Worm (Caenorhabditis elegans) whole organism, early embryonic: ENCODE data around the gene F21G4.6.

Experiments used
- B0310.2 ChIP-seq: sonication (generic microtip); optimal IDR thresholded peaks from 2 replicates; lab custom pipeline; 2016; ENCODE audit warnings: mild to moderate bottlenecking, missing genetic modification characterization, missing compliant biosample characterization
- F13C5.2 ChIP-seq: sonication (generic microtip); optimal IDR thresholded peaks from 2 replicates; lab custom pipeline; 2017; ENCODE audit warnings: mild to moderate bottlenecking, missing genetic modification characterization, inconsistent platforms, missing compliant biosample characterization
- aly-1 ChIP-seq: sonication (generic microtip); optimal IDR thresholded peaks from 2 replicates; lab custom pipeline; 2016; ENCODE audit warnings: missing genetic modification characterization, missing compliant biosample characterization
- ama-1 ChIP-seq: fragments of 150-350 bp; optimal IDR thresholded peaks from 2 replicates; lab custom pipeline; 2014
- ceh-13 ChIP-seq: fragments of 200-800 bp; sonication (Bioruptor generic); optimal IDR thresholded peaks from 2 replicates; lab custom pipeline; 2018; ENCODE audit warnings: mild to moderate bottlenecking, missing genetic modification characterization, missing compliant biosample characterization
- ceh-36 ChIP-seq: sonication (generic microtip); optimal IDR thresholded peaks from 2 replicates; lab custom pipeline; 2016; ENCODE audit warnings: missing genetic modification characterization, inconsistent platforms, missing compliant biosample characterization
- ets-7 ChIP-seq: sonication (generic microtip); optimal IDR thresholded peaks from 2 replicates; lab custom pipeline; 2016; ENCODE audit warnings: missing genotype, missing genetic modification characterization, missing compliant biosample characterization
- flt-1 ChIP-seq: fragments of 200-800 bp; sonication (Bioruptor generic); IDR thresholded peaks from 2 replicates; pipeline ENCODE4 v1.3.6; 2022; ENCODE audit warnings: missing genetic modification characterization, missing compliant biosample characterization
- hmbx-1 ChIP-seq: sonication (generic microtip); optimal IDR thresholded peaks from 2 replicates; lab custom pipeline; 2016; ENCODE audit warnings: mild to moderate bottlenecking, missing genetic modification characterization, missing compliant biosample characterization
- hmg-4 ChIP-seq: fragments of 200-800 bp; sonication (Bioruptor generic); optimal IDR thresholded peaks from 2 replicates; lab custom pipeline; 2018; ENCODE audit warnings: mild to moderate bottlenecking, missing genetic modification characterization, missing compliant biosample characterization
- hnd-1 ChIP-seq: sonication (generic microtip); optimal IDR thresholded peaks from 2 replicates; lab custom pipeline; 2016; ENCODE audit warnings: missing genetic modification characterization, missing compliant biosample characterization
- pes-1 ChIP-seq: fragments of 200-800 bp; sonication (Bioruptor generic); IDR thresholded peaks from 2 replicates; pipeline ENCODE4 v1.3.6; 2022; ENCODE audit warnings: missing genetic modification reagents, missing genetic modification characterization, missing compliant biosample characterization
- scrt-1 ChIP-seq: fragments of 200-800 bp; sonication (Bioruptor generic); IDR thresholded peaks from 2 replicates; pipeline ENCODE4 v1.3.6; 2022; ENCODE audit warnings: missing genetic modification characterization, missing compliant biosample characterization
- sea-1 ChIP-seq: fragments of 200-800 bp; sonication (Bioruptor generic); conservative IDR thresholded peaks from 2 replicates; pipeline ENCODE4 v1.3.6; 2022; ENCODE audit warnings: missing genetic modification characterization, missing compliant biosample characterization
- tbx-11 ChIP-seq: fragments of 200-800 bp; sonication (Bioruptor generic); IDR thresholded peaks from 2 replicates; pipeline ENCODE4 v1.3.6; 2022; ENCODE audit warnings: missing genetic modification characterization, missing compliant biosample characterization
- tbx-37 ChIP-seq: fragments of 200-800 bp; sonication (Bioruptor generic); conservative IDR thresholded peaks from 2 replicates; pipeline ENCODE4 v1.3.6; 2022; ENCODE audit warnings: missing genetic modification reagents, missing genetic modification characterization, missing compliant biosample characterization
- tra-4 ChIP-seq: sonication (generic microtip); optimal IDR thresholded peaks from 2 replicates; lab custom pipeline; 2017; ENCODE audit warnings: missing genetic modification characterization, missing compliant biosample characterization

The F21G4.6 gene

DNA sequence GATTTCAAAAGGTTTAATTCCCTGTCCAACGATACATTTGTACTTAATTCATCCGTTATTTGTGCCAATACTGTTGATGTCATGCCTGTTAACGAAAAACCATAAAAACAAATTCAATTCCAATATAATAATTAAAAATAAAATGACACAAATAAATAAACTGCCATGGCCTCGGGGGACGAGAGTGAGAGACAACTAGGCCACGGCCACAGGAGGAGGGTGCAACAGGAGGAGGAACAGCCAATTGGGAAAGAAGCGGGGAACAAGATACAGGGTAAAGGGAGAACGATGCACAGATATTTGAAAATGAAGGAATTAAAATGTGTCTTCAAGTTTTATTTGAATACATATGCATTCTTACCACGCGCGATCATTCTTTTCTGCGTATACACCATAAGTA lies at the start of gene F21G4.6:
Gene F21G4.6 (minus strand): TSS at position 87 of the 400 bp plus-strand sequence.
- no peak for TF ChIP-seq ceh-36 (tag; lab: Kevin White, UChicago)
- TF ChIP-seq ama-1 (lab: Kevin White, UChicago): no peak
- TF ChIP-seq hmg-4 (GFP tag; lab: Kevin White, UChicago): no peak
- TF ChIP-seq tbx-37 (GFP tag; lab: Robert Waterston, UW): 0 out of 2 replicates have a peak, but pooled peaks have one; percentile 33
- no peak for TF ChIP-seq flt-1 (GFP tag; lab: Robert Waterston, UW)
- TF ChIP-seq pes-1 (GFP tag; lab: Robert Waterston, UW): no peak

DNA sequence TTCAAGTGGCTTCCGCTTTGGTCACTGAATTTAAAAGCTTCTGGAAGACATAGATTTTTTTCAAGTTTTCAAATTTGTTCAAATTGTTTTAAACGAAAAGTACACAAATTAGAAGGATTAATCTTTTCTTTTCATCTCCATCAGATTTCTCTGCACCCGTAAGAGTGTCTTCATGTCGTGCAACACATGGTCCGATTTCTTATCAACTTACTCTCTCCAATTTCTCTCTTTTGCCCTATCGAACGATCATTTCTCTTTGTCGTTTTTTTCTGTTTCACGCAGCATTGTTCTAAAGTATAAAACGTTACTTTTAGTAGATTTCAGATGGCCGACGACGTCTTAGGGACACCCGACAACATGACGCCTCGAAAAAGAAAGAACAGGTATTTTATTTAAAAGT lies 48.0 kb upstream of the F21G4.6 start, which contains the start of gene pssy-1:
Gene pssy-1 (plus strand): TSS at position 318 of the 400 bp plus-strand sequence.
- no peak for TF ChIP-seq pes-1 (GFP tag; lab: Robert Waterston, UW)
- no peak for TF ChIP-seq B0310.2 (tag; lab: Kevin White, UChicago)
- no peak for TF ChIP-seq ets-7
- TF ChIP-seq sea-1 (GFP tag; lab: Robert Waterston, UW): no peak
- TF ChIP-seq hnd-1 (tag; lab: Kevin White, UChicago): no peak
- no peak for TF ChIP-seq hmbx-1 (tag; lab: Kevin White, UChicago)
- no peak for TF ChIP-seq flt-1 (GFP tag; lab: Robert Waterston, UW)
- TF ChIP-seq ceh-13: no peak
- no peak for TF ChIP-seq ama-1 (lab: Kevin White, UChicago)
- no peak for TF ChIP-seq tbx-37 (GFP tag; lab: Robert Waterston, UW)
- no peak for TF ChIP-seq hmg-4 (GFP tag; lab: Kevin White, UChicago)
- TF ChIP-seq scrt-1 (GFP tag; lab: Robert Waterston, UW): no peak
- TF ChIP-seq tbx-11: no peak
- TF ChIP-seq ceh-36 (tag; lab: Kevin White, UChicago): no peak
- TF ChIP-seq tra-4: no peak

DNA sequence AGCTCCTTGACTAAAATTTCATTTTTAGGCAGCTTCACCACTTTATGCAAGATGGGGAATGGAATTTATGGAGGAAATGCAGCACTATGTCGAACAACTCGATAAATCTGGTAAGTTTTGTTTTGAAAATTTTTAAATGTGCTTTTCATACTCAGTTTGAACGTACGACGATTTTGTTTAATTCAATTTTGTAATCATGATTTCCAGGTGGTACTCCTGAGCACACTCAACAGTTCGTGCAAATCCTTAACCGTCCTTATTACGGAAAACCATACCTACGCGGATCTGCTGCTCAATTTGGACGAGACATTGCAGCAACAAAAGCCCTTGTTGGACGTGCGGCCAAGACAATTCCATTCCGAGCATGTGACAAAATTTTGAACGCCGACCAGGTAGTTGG lies 45.3 kb upstream of the F21G4.6 start:
- TF ChIP-seq tbx-11: no peak
- no peak for TF ChIP-seq flt-1 (GFP tag; lab: Robert Waterston, UW)

DNA sequence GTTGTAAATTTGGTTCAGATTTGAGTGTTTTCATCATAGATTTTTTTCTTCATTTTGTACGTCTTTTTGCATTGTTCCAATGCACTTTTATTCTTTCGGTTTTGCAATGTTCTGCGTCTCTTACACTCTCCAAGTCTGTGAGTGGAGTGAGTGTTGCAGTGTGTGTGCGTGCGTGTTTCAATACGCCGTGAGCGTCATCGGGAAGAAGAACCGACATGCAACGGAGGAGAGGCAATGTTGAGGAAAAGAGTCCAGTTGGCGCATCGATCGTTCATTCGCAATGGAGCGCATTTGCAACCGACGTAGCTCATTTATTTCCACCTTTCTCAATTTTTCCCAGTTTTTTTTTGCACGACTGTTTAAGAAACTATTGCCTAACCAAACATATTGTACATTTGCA lies 41.3 kb upstream of the F21G4.6 start, which contains the start of gene ZC506.1:
Gene ZC506.1 (plus strand): TSS at position 400 of the 400 bp plus-strand sequence.
- TF ChIP-seq hmg-4 (GFP tag; lab: Kevin White, UChicago) (peak; percentile 68), aly-1 (tag; lab: Kevin White, UChicago) (no peak), B0310.2 (tag; lab: Kevin White, UChicago) (peak; percentile 4), ceh-13 (no peak), scrt-1 (GFP tag; lab: Robert Waterston, UW) (no peak), hmbx-1 (tag; lab: Kevin White, UChicago) (no peak), ets-7 (peak; percentile 36), tra-4 (no peak), ceh-36 (tag; lab: Kevin White, UChicago) (no peak), pes-1 (GFP tag; lab: Robert Waterston, UW) (no peak), F13C5.2 (peak; percentile 93), tbx-37 (GFP tag; lab: Robert Waterston, UW) (no peak), tbx-11 (peak; percentile 52; the same call in 1 of the 2 replicates), hnd-1 (tag; lab: Kevin White, UChicago) (no peak), sea-1 (GFP tag; lab: Robert Waterston, UW) (no peak), ama-1 (lab: Kevin White, UChicago) (no peak), flt-1 (GFP tag; lab: Robert Waterston, UW) (peak; percentile 44; the same call in 1 of the 2 replicates)

DNA sequence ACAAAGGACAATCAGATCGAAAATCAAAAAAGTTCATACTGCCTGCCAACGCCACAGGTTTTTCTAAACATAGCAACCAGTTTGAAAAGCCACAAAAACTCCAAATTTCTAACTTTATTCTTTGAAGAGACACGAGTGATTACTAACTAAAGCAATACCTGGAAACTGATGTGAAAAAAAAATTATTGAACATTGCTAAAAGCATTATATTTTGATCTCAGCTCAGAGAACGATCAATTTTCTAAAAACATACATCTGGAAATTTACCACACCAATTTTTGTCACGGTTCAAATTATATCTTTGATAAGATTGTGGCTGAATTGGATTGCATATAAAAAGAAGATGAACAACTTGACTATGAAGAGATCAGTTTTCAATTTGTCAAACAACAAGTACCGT lies 40.2 kb upstream of the F21G4.6 start:
- no peak for TF ChIP-seq ceh-13
- TF ChIP-seq flt-1 (GFP tag; lab: Robert Waterston, UW): no peak
- TF ChIP-seq sea-1 (GFP tag; lab: Robert Waterston, UW): no peak
- TF ChIP-seq ceh-36 (tag; lab: Kevin White, UChicago): no peak
- TF ChIP-seq tbx-37 (GFP tag; lab: Robert Waterston, UW): no peak
- TF ChIP-seq hmbx-1 (tag; lab: Kevin White, UChicago): no peak
- TF ChIP-seq ets-7: no peak
- TF ChIP-seq B0310.2 (tag; lab: Kevin White, UChicago): no peak
- no peak for TF ChIP-seq aly-1 (tag; lab: Kevin White, UChicago)
- no peak for TF ChIP-seq F13C5.2
- no peak for TF ChIP-seq hmg-4 (GFP tag; lab: Kevin White, UChicago)
- TF ChIP-seq scrt-1 (GFP tag; lab: Robert Waterston, UW): no peak
- TF ChIP-seq tra-4: no peak
- TF ChIP-seq ama-1 (lab: Kevin White, UChicago): no peak

DNA sequence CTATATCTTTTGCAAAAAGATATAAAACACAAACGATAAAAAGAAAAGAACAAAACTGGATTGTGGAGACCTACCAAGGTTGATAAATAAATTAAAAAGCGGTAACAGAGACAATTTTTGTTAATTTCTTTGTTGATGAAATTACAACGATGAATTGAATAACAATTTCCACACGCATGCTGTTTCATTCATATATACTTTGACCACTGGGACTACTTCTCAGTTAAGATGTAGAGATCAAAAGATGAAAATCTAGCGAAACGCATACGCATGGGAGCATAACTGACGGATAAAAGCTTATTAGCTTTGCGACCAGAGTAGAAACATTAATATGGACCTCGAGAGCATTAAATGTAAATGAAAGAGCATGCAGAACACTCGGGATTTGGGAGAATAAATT lies 38.8 kb upstream of the F21G4.6 start:
- TF ChIP-seq sea-1 (GFP tag; lab: Robert Waterston, UW) (no peak), ceh-36 (tag; lab: Kevin White, UChicago) (no peak), scrt-1 (GFP tag; lab: Robert Waterston, UW) (no peak), hnd-1 (tag; lab: Kevin White, UChicago) (no peak), hmg-4 (GFP tag; lab: Kevin White, UChicago) (no peak), pes-1 (GFP tag; lab: Robert Waterston, UW) (no peak), tra-4 (no peak), aly-1 (tag; lab: Kevin White, UChicago) (no peak), ama-1 (lab: Kevin White, UChicago) (no peak), tbx-11 (no peak), ets-7 (no peak), ceh-13 (no peak), hmbx-1 (tag; lab: Kevin White, UChicago) (no peak), F13C5.2 (no peak), tbx-37 (GFP tag; lab: Robert Waterston, UW) (no peak), flt-1 (GFP tag; lab: Robert Waterston, UW) (no peak), B0310.2 (tag; lab: Kevin White, UChicago) (no peak)

DNA sequence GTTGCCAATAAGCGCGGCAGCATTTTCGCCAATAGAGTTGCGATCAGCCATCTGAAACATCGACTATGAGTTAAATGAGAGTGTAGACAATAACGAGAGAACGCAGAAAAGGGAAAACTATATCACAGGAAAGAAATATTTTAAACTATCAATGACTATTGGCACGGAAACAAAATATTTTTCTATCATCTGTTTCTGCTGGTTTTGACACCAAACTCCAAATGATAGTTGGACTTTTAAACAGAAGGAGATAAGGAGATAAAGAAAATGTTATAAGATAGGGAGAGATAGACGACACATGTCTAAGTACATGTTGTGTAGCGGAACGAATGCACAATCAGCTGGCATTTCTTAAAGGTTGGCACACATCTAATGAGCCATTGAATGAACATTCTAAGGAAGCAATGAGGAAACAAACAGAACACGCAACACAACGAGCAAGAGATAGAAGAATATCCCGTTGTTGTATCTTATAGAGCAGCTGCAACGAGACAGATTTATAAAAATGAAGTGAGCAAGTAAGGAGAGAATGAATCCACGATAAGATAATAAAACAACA lies 37.3 kb upstream of the F21G4.6 start, which contains the start of gene cysl-1:
Gene cysl-1 (minus strand): TSS at position 51 of the 559 bp plus-strand sequence.
- TF ChIP-seq B0310.2 (tag; lab: Kevin White, UChicago): no peak
- TF ChIP-seq aly-1 (tag; lab: Kevin White, UChicago): no peak
- TF ChIP-seq ceh-36 (tag; lab: Kevin White, UChicago): no peak
- no peak for TF ChIP-seq tbx-11
- TF ChIP-seq ceh-13: no peak
- no peak for TF ChIP-seq sea-1 (GFP tag; lab: Robert Waterston, UW)
- no peak for TF ChIP-seq hnd-1 (tag; lab: Kevin White, UChicago)
- no peak for TF ChIP-seq ets-7
- TF ChIP-seq pes-1 (GFP tag; lab: Robert Waterston, UW): no peak
- TF ChIP-seq hmbx-1 (tag; lab: Kevin White, UChicago): no peak
- TF ChIP-seq tra-4: no peak
- no peak for TF ChIP-seq F13C5.2
- TF ChIP-seq flt-1 (GFP tag; lab: Robert Waterston, UW): no peak
- TF ChIP-seq ama-1 (lab: Kevin White, UChicago): no peak
